Worm (Caenorhabditis elegans): ENCODE measurements around the gene R10E4.9.

- TF ChIP-seq him-1 (tag; optimal IDR thresholded peaks at IDR 0.05) (no peak), W03F9.2 (tag; optimal IDR thresholded peaks at IDR 0.05) (no peak), dao-5 (tag; optimal IDR thresholded peaks at IDR 0.05) (no peak)
These were observed 19.0 kb downstream of the R10E4.9 start for ce11 chrIII:4283175-4283574.
